Fruit fly (Drosophila melanogaster) whole organism, wandering third instar larva: ENCODE results near the gene Claspin.

Source experiments
- Abd-B ChIP-seq: fragments of >200 bp; optimal IDR thresholded peaks from 2 replicates; lab custom pipeline; 2017; ENCODE audit warnings: missing biosample characterization, missing genetic modification characterization
- CG32264 ChIP-seq: fragments of 200-800 bp; sonication (Bioruptor generic); optimal IDR thresholded peaks from 2 replicates; lab custom pipeline; 2016; ENCODE audit warnings: missing biosample characterization, missing genetic modification characterization
- CG9705 ChIP-seq: fragments of 200-800 bp; sonication (Bioruptor generic); optimal IDR thresholded peaks from 2 replicates; lab custom pipeline; 2018; ENCODE audit warnings: missing biosample characterization, mild to moderate bottlenecking, missing genetic modification characterization
- CrebA ChIP-seq: fragments of 200-800 bp; sonication (Bioruptor generic); optimal IDR thresholded peaks from 2 replicates; lab custom pipeline; 2016; ENCODE audit warnings: missing biosample characterization, mild to moderate bottlenecking, missing genetic modification characterization, borderline replicate concordance
- Dfd ChIP-seq: fragments of >200 bp; optimal IDR thresholded peaks from 2 replicates; lab custom pipeline; 2017; ENCODE audit warnings: missing biosample characterization, missing genetic modification characterization
- Dif ChIP-seq: fragments of 200-275, 200-300 bp; sonication (Bioruptor generic); optimal IDR thresholded peaks from 2 replicates; lab custom pipeline; 2018; ENCODE audit warnings: missing biosample characterization, missing genetic modification characterization; ENCODE audit not compliant: partially characterized antibody
- GATAd ChIP-seq: sonication (Bioruptor generic); optimal IDR thresholded peaks from 2 replicates; lab custom pipeline; 2016; ENCODE audit warnings: missing biosample characterization, missing genetic modification characterization
- HLH106 ChIP-seq: fragments of 200-800 bp; optimal IDR thresholded peaks from 3 replicates; lab custom pipeline; 2019; ENCODE audit warnings: missing biosample characterization, mild to moderate bottlenecking, missing genetic modification characterization, moderate library complexity
- Hnf4 ChIP-seq: fragments of 200-800 bp; sonication (Bioruptor generic); optimal IDR thresholded peaks from 2 replicates; lab custom pipeline; 2016; ENCODE audit warnings: missing biosample characterization, mild to moderate bottlenecking, missing genetic modification characterization
- Hr78 ChIP-seq: fragments of >200 bp; optimal IDR thresholded peaks from 2 replicates; lab custom pipeline; 2017; ENCODE audit warnings: missing biosample characterization, missing genetic modification characterization
- Hr83 ChIP-seq: fragments of 200-300 bp; sonication (Bioruptor generic); optimal IDR thresholded peaks from 2 replicates; lab custom pipeline; 2016; ENCODE audit warnings: missing biosample characterization, mild to moderate bottlenecking, missing genetic modification characterization, moderate library complexity; ENCODE audit not compliant: poor library complexity, severe bottlenecking
- Jra ChIP-seq: sonication (Bioruptor generic); optimal IDR thresholded peaks from 2 replicates; lab custom pipeline; 2016; ENCODE audit warnings: missing biosample characterization, missing genetic modification characterization
- Mio ChIP-seq: sonication (Bioruptor generic); optimal IDR thresholded peaks from 2 replicates; lab custom pipeline; 2016; ENCODE audit warnings: missing biosample characterization, missing genetic modification characterization
- Myc ChIP-seq: fragments of >200 bp; optimal IDR thresholded peaks from 2 replicates; lab custom pipeline; 2017
- N ChIP-seq: fragments of >200 bp; optimal IDR thresholded peaks from 2 replicates; lab custom pipeline; 2018; ENCODE audit warnings: missing biosample characterization, missing external identifiers, missing genetic modification characterization
- OdsH ChIP-seq: fragments of 200-800 bp; sonication (Bioruptor generic); optimal IDR thresholded peaks from 2 replicates; lab custom pipeline; 2016; ENCODE audit warnings: missing biosample characterization, mild to moderate bottlenecking, missing genetic modification characterization
- Rel ChIP-seq, 2 experiments: fragments of 200-800 bp; sonication (Bioruptor generic) in 1 of 2; optimal IDR thresholded peaks; 2 replicates in 1 of 2; 3 replicates in 1 of 2; lab custom pipeline; 2016 to 2019; ENCODE audit warnings: mild to moderate bottlenecking in 2 of 2, missing biosample characterization in 2 of 2, missing genetic modification characterization in 2 of 2, moderate library complexity in 1 of 2
- Sp1 ChIP-seq: fragments of 200-800 bp; sonication (Bioruptor generic); optimal IDR thresholded peaks from 3 replicates; lab custom pipeline; 2019; ENCODE audit warnings: missing biosample characterization, mild to moderate bottlenecking, missing genetic modification characterization, moderate library complexity
- Vsx2 ChIP-seq: fragments of 200-300, 225-300 bp; sonication (Bioruptor generic); optimal IDR thresholded peaks from 2 replicates; lab custom pipeline; 2018; ENCODE audit warnings: missing biosample characterization, missing genetic modification characterization; ENCODE audit not compliant: partially characterized antibody
- br ChIP-seq: fragments of 200-800 bp; sonication (Bioruptor generic); optimal IDR thresholded peaks from 2 replicates; lab custom pipeline; 2016; ENCODE audit warnings: missing biosample characterization, missing genetic modification characterization
- brk ChIP-seq: fragments of 200-800 bp; sonication (Bioruptor generic); optimal IDR thresholded peaks from 2 replicates; lab custom pipeline; 2016; ENCODE audit warnings: missing biosample characterization, mild to moderate bottlenecking, missing genetic modification characterization
- dl ChIP-seq, 2 experiments: fragments of 175-275, 200-275 bp in 1 of 2; fragments of 200-275 bp in 1 of 2; sonication (Bioruptor generic); optimal IDR thresholded peaks; lab custom pipeline; 2018; ENCODE audit warnings: mild to moderate bottlenecking in 2 of 2, missing biosample characterization in 2 of 2, missing genetic modification characterization in 2 of 2, moderate library complexity in 2 of 2; ENCODE audit not compliant: partially characterized antibody in 2 of 2, insufficient read depth in 1 of 2
- dmrt93B ChIP-seq: fragments of 200-800 bp; sonication (Bioruptor generic); optimal IDR thresholded peaks from 2 replicates; lab custom pipeline; 2018; ENCODE audit warnings: missing biosample characterization, mild to moderate bottlenecking, missing genetic modification characterization
- dsf ChIP-seq: sonication (Bioruptor generic); optimal IDR thresholded peaks from 2 replicates; lab custom pipeline; 2016; ENCODE audit warnings: missing biosample characterization, missing genetic modification characterization, borderline replicate concordance
- ey ChIP-seq: fragments of 200-800 bp; sonication (Bioruptor generic); optimal IDR thresholded peaks from 2 replicates; lab custom pipeline; 2016; ENCODE audit warnings: missing biosample characterization, missing genetic modification characterization
- foxo ChIP-seq, 2 experiments: fragments of 200-800 bp; sonication (Bioruptor generic); optimal IDR thresholded peaks; 2 replicates in 1 of 2; 3 replicates in 1 of 2; lab custom pipeline; 2016 to 2017; ENCODE audit warnings: missing biosample characterization in 2 of 2, missing genetic modification characterization in 2 of 2
- fru ChIP-seq: fragments of 200-800 bp; sonication (Bioruptor generic); optimal IDR thresholded peaks from 3 replicates; lab custom pipeline; 2016; ENCODE audit warnings: missing biosample characterization, mild to moderate bottlenecking, missing genetic modification characterization
- h ChIP-seq: fragments of 200-800 bp; sonication (Bioruptor generic); optimal IDR thresholded peaks from 3 replicates; lab custom pipeline; 2016; ENCODE audit warnings: missing biosample characterization, mild to moderate bottlenecking, missing genetic modification characterization
- jim ChIP-seq: fragments of 175-275, 200-325 bp; sonication (Bioruptor generic); optimal IDR thresholded peaks from 2 replicates; lab custom pipeline; 2016; ENCODE audit warnings: missing biosample characterization, mild to moderate bottlenecking, missing genetic modification characterization
- lola ChIP-seq: fragments of >200 bp; optimal IDR thresholded peaks from 2 replicates; lab custom pipeline; 2017; ENCODE audit warnings: missing biosample characterization, missing genetic modification characterization
- pan ChIP-seq: fragments of >200 bp; optimal IDR thresholded peaks from 2 replicates; lab custom pipeline; 2017
- psq ChIP-seq: fragments of 200-800 bp; sonication (Bioruptor generic); optimal IDR thresholded peaks from 3 replicates; lab custom pipeline; 2017; ENCODE audit warnings: missing biosample characterization, mild to moderate bottlenecking, missing genetic modification characterization, moderate library complexity
- rgr ChIP-seq: fragments of 200-800 bp; sonication (Bioruptor generic); optimal IDR thresholded peaks from 3 replicates; lab custom pipeline; 2016; ENCODE audit warnings: missing biosample characterization, mild to moderate bottlenecking, missing genetic modification characterization
- sage ChIP-seq: fragments of 200-800 bp; sonication (Bioruptor generic); optimal IDR thresholded peaks from 2 replicates; lab custom pipeline; 2016; ENCODE audit warnings: missing biosample characterization, mild to moderate bottlenecking, missing genetic modification characterization
- sv ChIP-seq: fragments of 200-800 bp; sonication (Bioruptor generic); optimal IDR thresholded peaks from 3 replicates; lab custom pipeline; 2016; ENCODE audit warnings: missing biosample characterization, missing genetic modification characterization
- tai ChIP-seq: sonication (Bioruptor generic); optimal IDR thresholded peaks from 2 replicates; lab custom pipeline; 2016; ENCODE audit warnings: missing biosample characterization, missing genetic modification characterization
- usp ChIP-seq: fragments of >200 bp; optimal IDR thresholded peaks from 2 replicates; lab custom pipeline; 2017; ENCODE audit warnings: missing biosample characterization, missing genetic modification characterization
- woc ChIP-seq: sonication (Bioruptor generic); optimal IDR thresholded peaks from 2 replicates; lab custom pipeline; 2016; ENCODE audit warnings: missing biosample characterization, mild to moderate bottlenecking, missing genetic modification characterization

Claspin gene

DNA sequence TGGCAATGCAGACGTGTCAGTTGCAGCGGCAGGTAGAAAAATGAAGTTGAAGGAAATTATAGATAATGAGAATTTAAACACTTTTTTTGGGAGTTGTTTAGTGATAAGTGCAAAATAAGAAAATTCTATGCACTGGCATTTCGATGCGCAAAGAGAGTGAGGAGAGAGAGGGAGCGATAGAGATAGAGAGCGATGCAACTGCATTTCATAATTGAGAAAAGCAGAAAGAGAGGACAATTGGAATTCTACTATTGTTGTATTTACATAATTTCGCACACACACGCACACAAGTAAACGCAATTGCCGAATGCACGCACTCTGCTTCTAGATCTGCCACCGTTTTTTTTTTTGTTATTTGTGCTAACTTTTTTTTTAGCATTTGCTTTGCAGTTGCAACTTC, 50.2 kb downstream of the Claspin start:
- no peak for TF ChIP-seq jim (GFP tag; lab: Kevin White, UChicago)
- no peak for TF ChIP-seq Hr83 (GFP tag; lab: Kevin White, UChicago)
- TF ChIP-seq sage: no peak
- TF ChIP-seq Myc (lab: Kevin White, UChicago): no peak
- no peak for TF ChIP-seq psq (GFP tag; lab: Kevin White, UChicago)
- no peak for TF ChIP-seq Hr78 (GFP tag; lab: Kevin White, UChicago)
- no peak for TF ChIP-seq OdsH
- no peak for TF ChIP-seq Hnf4
- no peak for TF ChIP-seq tai (GFP tag; lab: Kevin White, UChicago)
- no peak for TF ChIP-seq sv (GFP tag; lab: Kevin White, UChicago)
- no peak for TF ChIP-seq Sp1
- TF ChIP-seq CG9705 (GFP tag; lab: Kevin White, UChicago): no peak
- no peak for TF ChIP-seq br (GFP tag; lab: Kevin White, UChicago)

DNA sequence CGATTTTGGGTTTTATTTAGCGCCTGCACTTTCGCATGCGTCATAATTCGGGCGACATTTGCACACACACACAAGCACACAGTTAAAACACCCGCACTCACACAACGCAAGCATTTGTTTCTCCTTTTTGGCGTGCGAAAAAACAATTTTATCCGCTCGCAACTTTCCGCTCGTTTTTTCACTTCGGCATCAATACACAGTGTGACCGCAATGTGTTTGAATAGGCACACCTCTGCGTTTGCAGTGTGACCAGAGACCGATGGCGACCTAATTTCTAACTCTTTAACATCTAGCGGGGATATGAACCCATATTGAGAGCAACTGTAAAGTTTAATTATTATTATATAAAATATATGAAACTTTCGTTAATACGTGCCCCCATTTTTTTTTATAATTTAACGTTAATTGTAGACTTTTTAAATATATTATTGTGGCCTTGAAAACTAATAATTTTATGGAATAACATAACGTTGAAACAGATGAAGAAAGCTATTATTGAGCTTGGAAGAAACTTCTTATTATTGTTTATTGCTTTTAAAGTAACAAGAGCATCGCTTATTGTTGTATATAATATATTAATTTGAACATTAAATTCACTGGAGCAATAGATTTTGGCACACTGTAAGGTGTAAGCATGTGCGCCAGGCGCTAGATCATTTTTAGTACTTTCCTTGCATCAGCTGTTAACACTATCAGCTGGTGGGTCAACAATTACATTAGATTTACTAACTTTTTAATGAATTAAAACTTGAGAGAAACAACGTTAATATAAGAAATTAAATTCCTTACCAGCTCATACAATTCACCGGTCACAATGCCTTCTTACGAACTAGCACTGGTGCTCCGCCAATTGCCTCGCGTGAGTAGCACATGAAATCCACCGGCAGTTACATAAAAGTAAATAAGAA, 50.9 kb downstream of the Claspin start, which contains the start of the genes Cip4 and mRpS6:
TSS of gene Cip4 (minus strand) at position 216 of the 908 bp plus-strand sequence.
TSS of gene mRpS6 (plus strand) at position 664 of the 908 bp plus-strand sequence.
- TF ChIP-seq foxo (GFP tag; optimal IDR thresholded peaks at IDR 0.05; lab: Kevin White, UChicago) (peak in 1 of 2 experiments; percentile 84), jim (GFP tag; lab: Kevin White, UChicago) (peak; percentile 91), Vsx2 (no peak), Hnf4 (peak; percentile 79), Abd-B (GFP tag; lab: Kevin White, UChicago) (no peak), br (GFP tag; lab: Kevin White, UChicago) (peak; percentile 48), rgr (GFP tag; lab: Kevin White, UChicago) (peak; percentile 84), GATAd (GFP tag; lab: Kevin White, UChicago) (no peak), Myc (lab: Kevin White, UChicago) (peak; percentile 61), tai (GFP tag; lab: Kevin White, UChicago) (peak; percentile 72), Rel (GFP tag; optimal IDR thresholded peaks at IDR 0.05; lab: Kevin White, UChicago) (peak; percentile 34), Rel (tag; optimal IDR thresholded peaks at IDR 0.05; lab: Kevin White, UChicago) (peak; percentile 53), dsf (GFP tag; lab: Kevin White, UChicago) (no peak), sv (GFP tag; lab: Kevin White, UChicago) (peak; percentile 70), CG32264 (peak; percentile 10), lola (GFP tag; lab: Kevin White, UChicago) (no peak), dl (GFP tag; optimal IDR thresholded peaks at IDR 0.05; lab: Kevin White, UChicago; ENCODE audit: insufficient read depth in 1 of 2, partially characterized antibody in 2 of 2) (no peak), N (GFP tag; lab: Kevin White, UChicago) (no peak), Hr78 (GFP tag; lab: Kevin White, UChicago) (no peak), dmrt93B (GFP tag; lab: Kevin White, UChicago) (peak; percentile 16), Mio (GFP tag; lab: Kevin White, UChicago) (no peak), CG9705 (GFP tag; lab: Kevin White, UChicago) (no peak), fru (GFP tag; lab: Kevin White, UChicago) (peak; percentile 65), usp (GFP tag; lab: Kevin White, UChicago) (no peak), woc (peak; percentile 55), HLH106 (tag; lab: Kevin White, UChicago) (peak; percentile 51), ey (peak; percentile 53), Sp1 (peak; percentile 79), psq (GFP tag; lab: Kevin White, UChicago) (peak; percentile 70), brk (peak; percentile 89), CrebA (GFP tag; lab: Kevin White, UChicago) (peak; percentile 5), Hr83 (GFP tag; lab: Kevin White, UChicago) (peak; percentile 86), Jra (no peak), OdsH (peak; percentile 69), sage (no peak), pan (lab: Kevin White, UChicago) (no peak), Dfd (GFP tag; lab: Kevin White, UChicago) (no peak), h (peak; percentile 29), Dif (GFP tag; lab: Kevin White, UChicago) (peak; percentile 38)
